Worm (Caenorhabditis elegans) whole organism, mixed stage, embryonic: ENCODE measurements around the gene wdr-31.

Experiments
- blmp-1 ChIP-seq: fragments of 150-350 bp; optimal IDR thresholded peaks from 2 replicates; lab custom pipeline; 2014; ENCODE audit warnings: missing biosample characterization, missing genetic modification characterization
- ceh-39 ChIP-seq: fragments of 150-350 bp; optimal IDR thresholded peaks from 2 replicates; lab custom pipeline; 2014; ENCODE audit warnings: missing biosample characterization, missing genetic modification characterization
- ceh-43 ChIP-seq: fragments of 200-800 bp; sonication (Bioruptor generic); optimal IDR thresholded peaks from 2 replicates; lab custom pipeline; 2018; ENCODE audit warnings: mild to moderate bottlenecking, missing genetic modification characterization, moderate library complexity, missing compliant biosample characterization
- ces-1 ChIP-seq: fragments of 150-350 bp; optimal IDR thresholded peaks from 2 replicates; lab custom pipeline; 2014; ENCODE audit warnings: missing biosample characterization, missing genetic modification reagents, missing genetic modification characterization
- lsy-2 ChIP-seq: fragments of 150-350 bp; optimal IDR thresholded peaks from 2 replicates; lab custom pipeline; 2014; ENCODE audit warnings: missing biosample characterization, missing genetic modification characterization
- mls-2 ChIP-seq: sonication (generic microtip); optimal IDR thresholded peaks from 2 replicates; lab custom pipeline; 2016; ENCODE audit warnings: mild to moderate bottlenecking, missing genetic modification characterization, moderate library complexity, missing compliant biosample characterization
- nhr-2 ChIP-seq: fragments of 150-350 bp; optimal IDR thresholded peaks from 2 replicates; lab custom pipeline; 2014; ENCODE audit warnings: missing biosample characterization, missing genetic modification characterization
- nhr-237 ChIP-seq: fragments of 150-350 bp; optimal IDR thresholded peaks from 2 replicates; lab custom pipeline; 2014; ENCODE audit warnings: missing biosample characterization, missing genetic modification characterization
- nhr-76 ChIP-seq: sonication (generic microtip); optimal IDR thresholded peaks from 2 replicates; lab custom pipeline; 2017; ENCODE audit warnings: missing biosample characterization, missing genetic modification characterization
- pha-4 ChIP-seq: fragments of 150-350 bp; optimal IDR thresholded peaks from 2 replicates; lab custom pipeline; 2018; ENCODE audit warnings: missing biosample characterization, missing genetic modification reagents, missing genetic modification characterization
- snpc-4 ChIP-seq: fragments of 150-350 bp; optimal IDR thresholded peaks from 2 replicates; lab custom pipeline; 2014; ENCODE audit warnings: missing biosample characterization, missing genetic modification characterization
- sptf-1 ChIP-seq: sonication (generic microtip); optimal IDR thresholded peaks from 2 replicates; lab custom pipeline; 2017; ENCODE audit warnings: mild to moderate bottlenecking, missing genetic modification characterization, moderate library complexity, missing compliant biosample characterization
- unc-62 ChIP-seq: fragments of 150-350 bp; optimal IDR thresholded peaks from 2 replicates; lab custom pipeline; 2014; ENCODE audit warnings: missing biosample characterization, missing genetic modification reagents, missing genetic modification characterization
- zip-8 ChIP-seq: fragments of 150-350 bp; optimal IDR thresholded peaks from 2 replicates; lab custom pipeline; 2014; ENCODE audit warnings: missing biosample characterization, missing genetic modification characterization

DNA sequence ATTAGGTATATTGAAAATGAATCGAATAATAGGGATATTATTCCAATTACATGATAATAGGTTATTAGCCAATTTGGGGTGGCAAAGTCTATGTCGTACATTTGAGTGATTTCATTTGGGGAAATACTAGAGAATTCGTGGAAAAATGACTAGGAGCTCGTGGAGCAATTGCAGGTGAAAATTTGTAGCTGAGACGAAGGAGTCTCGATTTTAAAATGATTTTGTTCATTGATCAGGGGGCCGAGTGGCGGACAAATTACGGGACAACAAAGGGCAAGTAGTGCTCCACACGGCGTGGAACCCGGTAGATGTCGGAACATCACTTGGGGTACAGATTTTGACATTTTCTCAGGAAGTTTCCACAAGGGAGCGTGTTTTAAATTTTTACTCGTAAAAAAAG, 36.7 kb downstream of the wdr-31 start, which contains the start of gene sri-62:
- TF ChIP-seq snpc-4 (tag; lab: Kevin White, UChicago): no peak
- no peak for TF ChIP-seq ces-1 (GFP tag; lab: Kevin White, UChicago)
- TF ChIP-seq unc-62 (GFP tag; lab: Kevin White, UChicago): no peak
- TF ChIP-seq lsy-2 (tag; lab: Kevin White, UChicago): no peak
- TF ChIP-seq pha-4 (tag; lab: Kevin White, UChicago): no peak
- no peak for TF ChIP-seq blmp-1 (tag; lab: Kevin White, UChicago)
- TF ChIP-seq sptf-1: no peak
- no peak for TF ChIP-seq ceh-43
- TF ChIP-seq ceh-39: no peak
- TF ChIP-seq nhr-76 (tag; lab: Kevin White, UChicago): no peak
- TF ChIP-seq zip-8 (tag; lab: Kevin White, UChicago): no peak
- TF ChIP-seq nhr-2 (tag; lab: Kevin White, UChicago): no peak
- TF ChIP-seq nhr-237 (tag; lab: Kevin White, UChicago): no peak
- TF ChIP-seq mls-2 (tag; lab: Kevin White, UChicago): no peak
